Fruit fly (Drosophila melanogaster): ENCODE results near the gene Tsp3A.

Gene Tsp3A

DNA sequence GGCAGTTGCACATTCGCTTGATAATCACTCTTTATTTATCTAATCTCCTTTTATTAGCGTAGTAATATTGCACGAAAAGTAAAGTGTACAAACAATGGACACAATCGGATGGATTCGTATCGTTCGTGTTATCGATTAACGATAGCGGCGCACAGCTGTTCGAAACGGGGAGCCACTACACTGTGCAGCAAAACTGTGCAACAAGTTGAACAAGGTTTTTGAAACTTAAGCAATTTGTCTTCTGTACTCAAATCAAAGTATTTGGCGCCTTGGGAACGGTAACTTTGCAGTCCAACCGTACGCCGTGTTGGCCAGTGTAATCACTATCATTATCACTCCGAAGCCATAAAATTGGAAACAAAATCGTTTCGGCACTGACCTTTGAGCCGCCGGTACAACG is at the start of gene Tsp3A, which contains the start of gene Seipin (continued):
- peak; percentile 46 for TF ChIP-seq Ssrp (tag; optimal IDR thresholded peaks at IDR 0.05)
- TF ChIP-seq crc (GFP tag; optimal IDR thresholded peaks at IDR 0.05): peak; percentile 79
- no peak for TF ChIP-seq br (optimal IDR thresholded peaks at IDR 0.05)
- TF ChIP-seq CG15696 (tag; optimal IDR thresholded peaks at IDR 0.05): peak; percentile 36
- peak; percentile 67; the same call in 1 of the 3 replicates for TF ChIP-seq CG11093 (GFP tag; IDR thresholded peaks at IDR 0.05)
- peak; percentile 86 for TF ChIP-seq ind (GFP tag; optimal IDR thresholded peaks at IDR 0.05)
- TF ChIP-seq CG4730 (GFP tag; IDR thresholded peaks at IDR 0.05): peak; percentile 77
- peak; percentile 72 for TF ChIP-seq CG13775 (GFP tag; optimal IDR thresholded peaks at IDR 0.05)
- no peak for TF ChIP-seq CG15073 (GFP tag; optimal IDR thresholded peaks at IDR 0.05)
- TF ChIP-seq insv (GFP tag; optimal IDR thresholded peaks at IDR 0.05): no peak
- TF ChIP-seq Ets65A (GFP tag): peak; percentile 89
- TF ChIP-seq gro (GFP tag; optimal IDR thresholded peaks at IDR 0.05): peak; percentile 92
- no peak for TF ChIP-seq h (optimal IDR thresholded peaks at IDR 0.05)
- TF ChIP-seq CG34224 (GFP tag; IDR thresholded peaks at IDR 0.05; ENCODE audit: partially characterized antibody): peak; percentile 63
- TF ChIP-seq cg (GFP tag; optimal IDR thresholded peaks at IDR 0.05): no peak
- TF ChIP-seq hbn (GFP tag; IDR thresholded peaks at IDR 0.05; ENCODE audit: partially characterized antibody): no peak
- TF ChIP-seq CG3065 (GFP tag; optimal IDR thresholded peaks at IDR 0.05): no peak
- peak; percentile 84 for TF ChIP-seq seq (GFP tag; IDR thresholded peaks at IDR 0.05)
- TF ChIP-seq fd64A (GFP tag; optimal IDR thresholded peaks at IDR 0.05): peak; percentile 32
- peak; percentile 80 for TF ChIP-seq pb (GFP tag; optimal IDR thresholded peaks at IDR 0.05)
- TF ChIP-seq dysf (GFP tag; IDR thresholded peaks at IDR 0.05): peak; percentile 94
- TF ChIP-seq Kr (GFP tag; optimal IDR thresholded peaks at IDR 0.05): no peak
- no peak for TF ChIP-seq CG1832 (GFP tag; optimal IDR thresholded peaks at IDR 0.05)
- peak; percentile 88 for TF ChIP-seq ase (GFP tag; IDR thresholded peaks at IDR 0.05)
- no peak for TF ChIP-seq Hr39 (optimal IDR thresholded peaks at IDR 0.05)
- peak; percentile 73 for TF ChIP-seq salm (tag; optimal IDR thresholded peaks at IDR 0.05)
- peak; percentile 85 for TF ChIP-seq gsb (GFP tag; IDR thresholded peaks at IDR 0.05)
- no peak for TF ChIP-seq CG5180 (GFP tag; optimal IDR thresholded peaks at IDR 0.05)
- TF ChIP-seq tll (GFP tag; optimal IDR thresholded peaks at IDR 0.05): no peak
- peak; percentile 90 for TF ChIP-seq lilli (GFP tag; optimal IDR thresholded peaks at IDR 0.05)
- no peak for TF ChIP-seq CG15011 (GFP tag; optimal IDR thresholded peaks at IDR 0.05)
- no peak for TF ChIP-seq CG7839 (tag; optimal IDR thresholded peaks at IDR 0.05)
- peak; percentile 93 for TF ChIP-seq chm (GFP tag; IDR thresholded peaks at IDR 0.05)
- TF ChIP-seq CG3163 (GFP tag; optimal IDR thresholded peaks at IDR 0.05): peak; percentile 54
- no peak; the same call in 2 of the 3 replicates for TF ChIP-seq hb (GFP tag; IDR thresholded peaks at IDR 0.05; ENCODE audit: partially characterized antibody)
- TF ChIP-seq nom (GFP tag; optimal IDR thresholded peaks at IDR 0.05): peak; percentile 94
- TF ChIP-seq nerfin-1 (tag; optimal IDR thresholded peaks at IDR 0.05): peak; percentile 67
- TF ChIP-seq wek (GFP tag; optimal IDR thresholded peaks at IDR 0.05): peak; percentile 64
- TF ChIP-seq CG14014 (GFP tag; IDR thresholded peaks at IDR 0.05): peak; percentile 90
- no peak for TF ChIP-seq CG12769 (tag; optimal IDR thresholded peaks at IDR 0.05)
- peak; percentile 87 for TF ChIP-seq Awh (GFP tag; IDR thresholded peaks at IDR 0.05)
- peak; percentile 77 for TF ChIP-seq Myb (GFP tag; optimal IDR thresholded peaks at IDR 0.05)
- TF ChIP-seq CG4404 (GFP tag; IDR thresholded peaks at IDR 0.05): peak; percentile 16; the same call in 1 of the 2 replicates
- peak; percentile 44 for TF ChIP-seq Hey (tag; optimal IDR thresholded peaks at IDR 0.05)
- peak; percentile 75 for TF ChIP-seq CG1647 (GFP tag; optimal IDR thresholded peaks at IDR 0.05)
- TF ChIP-seq Med (GFP tag): peak; percentile 99
- peak; percentile 80 for TF ChIP-seq CrebB (tag; optimal IDR thresholded peaks at IDR 0.05)
- peak; percentile 55; the same call in 2 of the 3 replicates for TF ChIP-seq sr (GFP tag; IDR thresholded peaks at IDR 0.05)
- peak; percentile 82 for TF ChIP-seq HLH54F (GFP tag; optimal IDR thresholded peaks at IDR 0.05)
- peak; percentile 37 for TF ChIP-seq Lhr (GFP tag; optimal IDR thresholded peaks at IDR 0.05)
- peak; percentile 70 for TF ChIP-seq CG10543 (GFP tag; optimal IDR thresholded peaks at IDR 0.05)
- peak; percentile 44 for TF ChIP-seq sna (GFP tag; IDR thresholded peaks at IDR 0.05; ENCODE audit: partially characterized antibody)
